Fruit fly (Drosophila melanogaster): ENCODE results near the gene Larp4B.
A peak's percentile ranks its signal among the peaks of the same experiment; 100 is the strongest.

The Larp4B gene

DNA sequence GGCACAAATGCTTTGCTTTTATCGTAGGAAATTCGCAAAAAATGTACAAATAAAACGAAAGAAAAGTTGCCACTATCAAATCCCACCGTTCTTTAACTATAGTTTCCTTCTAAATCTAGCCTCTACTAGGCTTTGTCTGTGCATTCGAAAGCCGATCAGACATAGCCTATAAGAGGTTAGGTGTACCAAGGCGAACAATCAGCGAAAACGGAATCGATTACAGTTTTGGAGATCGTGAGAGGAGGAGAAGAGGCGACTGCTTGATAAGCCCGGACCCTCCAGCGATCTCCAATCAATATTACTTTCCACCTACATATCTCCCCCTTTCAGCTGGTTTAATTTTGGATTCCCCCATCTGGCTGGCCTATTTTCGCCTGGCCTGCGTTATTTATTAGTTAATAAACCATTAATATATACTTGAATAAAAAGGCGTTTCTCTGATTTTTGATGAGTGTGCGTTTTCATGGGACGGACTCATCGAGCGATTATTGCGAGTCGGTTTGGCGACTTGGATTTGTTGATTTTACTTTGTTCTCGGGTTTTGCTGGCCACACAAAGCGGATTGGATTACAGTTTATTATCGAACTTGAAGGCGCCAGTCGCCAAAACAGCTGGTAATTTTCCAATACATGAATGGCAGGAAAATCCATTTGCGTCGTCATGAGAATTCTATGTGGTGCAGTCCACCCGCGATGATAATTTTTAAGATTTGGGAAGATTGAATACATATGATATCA lies 26.5 kb downstream of the Larp4B start (continued):
- TF ChIP-seq GATAd (GFP tag; optimal IDR thresholded peaks at IDR 0.05) (no peak), psq (GFP tag; optimal IDR thresholded peaks at IDR 0.05) (no peak), h (GFP tag; optimal IDR thresholded peaks at IDR 0.05) (peak; percentile 5)

dm6 chr3L:3251659-3252490 lies 27.2 kb downstream of the Larp4B start:
- TF ChIP-seq sage (GFP tag; optimal IDR thresholded peaks at IDR 0.05) (no peak), jim (GFP tag; optimal IDR thresholded peaks at IDR 0.05) (no peak), Hr83 (GFP tag; optimal IDR thresholded peaks at IDR 0.05; ENCODE audit: poor library complexity, severe bottlenecking) (peak; percentile 18), pan (optimal IDR thresholded peaks at IDR 0.05) (no peak), dsf (GFP tag; optimal IDR thresholded peaks at IDR 0.05; ENCODE audit: borderline replicate concordance) (peak; percentile 40), Hnf4 (GFP tag; optimal IDR thresholded peaks at IDR 0.05) (peak; percentile 70), OdsH (GFP tag; optimal IDR thresholded peaks at IDR 0.05) (no peak), HLH106 (tag; optimal IDR thresholded peaks at IDR 0.05) (no peak), dmrt93B (GFP tag; optimal IDR thresholded peaks at IDR 0.05) (no peak), N (GFP tag; optimal IDR thresholded peaks at IDR 0.05) (no peak), ey (GFP tag; optimal IDR thresholded peaks at IDR 0.05) (no peak), tai (GFP tag; optimal IDR thresholded peaks at IDR 0.05) (peak; percentile 29), Rel (GFP tag; optimal IDR thresholded peaks at IDR 0.05) (no peak), Rel (tag; optimal IDR thresholded peaks at IDR 0.05) (peak; percentile 29), CG9705 (GFP tag; optimal IDR thresholded peaks at IDR 0.05) (no peak), rgr (GFP tag; optimal IDR thresholded peaks at IDR 0.05) (peak; percentile 1), Mio (GFP tag; optimal IDR thresholded peaks at IDR 0.05) (no peak), Sp1 (GFP tag; optimal IDR thresholded peaks at IDR 0.05) (no peak), Jra (GFP tag; optimal IDR thresholded peaks at IDR 0.05) (peak; percentile 41), Hr78 (GFP tag; optimal IDR thresholded peaks at IDR 0.05) (no peak), sv (GFP tag; optimal IDR thresholded peaks at IDR 0.05) (no peak), dl (GFP tag; optimal IDR thresholded peaks at IDR 0.05; ENCODE audit: insufficient read depth in 1 of 2, partially characterized antibody in 2 of 2) (no peak), Vsx2 (GFP tag; optimal IDR thresholded peaks at IDR 0.05; ENCODE audit: partially characterized antibody) (peak; percentile 24), fru (GFP tag; optimal IDR thresholded peaks at IDR 0.05) (peak; percentile 26), foxo (GFP tag; optimal IDR thresholded peaks at IDR 0.05) (no peak), brk (GFP tag; optimal IDR thresholded peaks at IDR 0.05) (peak; percentile 79), lola (GFP tag; optimal IDR thresholded peaks at IDR 0.05) (no peak), CG32264 (GFP tag; optimal IDR thresholded peaks at IDR 0.05) (no peak), woc (GFP tag; optimal IDR thresholded peaks at IDR 0.05) (peak; percentile 26), Dfd (GFP tag; optimal IDR thresholded peaks at IDR 0.05) (no peak), psq (GFP tag; optimal IDR thresholded peaks at IDR 0.05) (peak; percentile 74), Dif (GFP tag; optimal IDR thresholded peaks at IDR 0.05; ENCODE audit: partially characterized antibody) (no peak), h (GFP tag; optimal IDR thresholded peaks at IDR 0.05) (peak; percentile 27), usp (GFP tag; optimal IDR thresholded peaks at IDR 0.05) (no peak), br (GFP tag; optimal IDR thresholded peaks at IDR 0.05) (peak; percentile 35), CrebA (GFP tag; optimal IDR thresholded peaks at IDR 0.05; ENCODE audit: borderline replicate concordance) (peak; percentile 62), GATAd (GFP tag; optimal IDR thresholded peaks at IDR 0.05) (peak; percentile 16), Abd-B (GFP tag; optimal IDR thresholded peaks at IDR 0.05) (no peak), Myc (optimal IDR thresholded peaks at IDR 0.05) (no peak)
